Worm (Caenorhabditis elegans): Measurements from ENCODE around the gene D1044.7.

- no peak for TF ChIP-seq B0310.2 (tag; optimal IDR thresholded peaks at IDR 0.05)
- TF ChIP-seq ceh-13 (GFP tag; optimal IDR thresholded peaks at IDR 0.05) = no peak
These were observed 4.9 kb downstream of the D1044.7 start for ce11 chrIII:5503669-5504068.
